Fruit fly (Drosophila melanogaster) whole organism, wandering third instar larva: Measurements from ENCODE around the gene CG43342.

Experiments
- Abd-B ChIP-seq: fragments of >200 bp; optimal IDR thresholded peaks from 2 replicates; lab custom pipeline; 2017; ENCODE audit warnings: missing biosample characterization, missing genetic modification characterization
- CG32264 ChIP-seq: fragments of 200-800 bp; sonication (Bioruptor generic); optimal IDR thresholded peaks from 2 replicates; lab custom pipeline; 2016; ENCODE audit warnings: missing biosample characterization, missing genetic modification characterization
- CG9705 ChIP-seq: fragments of 200-800 bp; sonication (Bioruptor generic); optimal IDR thresholded peaks from 2 replicates; lab custom pipeline; 2018; ENCODE audit warnings: missing biosample characterization, mild to moderate bottlenecking, missing genetic modification characterization
- CrebA ChIP-seq: fragments of 200-800 bp; sonication (Bioruptor generic); optimal IDR thresholded peaks from 2 replicates; lab custom pipeline; 2016; ENCODE audit warnings: missing biosample characterization, mild to moderate bottlenecking, missing genetic modification characterization, borderline replicate concordance
- Dif ChIP-seq: fragments of 200-275, 200-300 bp; sonication (Bioruptor generic); optimal IDR thresholded peaks from 2 replicates; lab custom pipeline; 2018; ENCODE audit warnings: missing biosample characterization, missing genetic modification characterization; ENCODE audit not compliant: partially characterized antibody
- GATAd ChIP-seq: sonication (Bioruptor generic); optimal IDR thresholded peaks from 2 replicates; lab custom pipeline; 2016; ENCODE audit warnings: missing biosample characterization, missing genetic modification characterization
- Hnf4 ChIP-seq: fragments of 200-800 bp; sonication (Bioruptor generic); optimal IDR thresholded peaks from 2 replicates; lab custom pipeline; 2016; ENCODE audit warnings: missing biosample characterization, mild to moderate bottlenecking, missing genetic modification characterization
- Hr83 ChIP-seq: fragments of 200-300 bp; sonication (Bioruptor generic); optimal IDR thresholded peaks from 2 replicates; lab custom pipeline; 2016; ENCODE audit warnings: missing biosample characterization, mild to moderate bottlenecking, missing genetic modification characterization, moderate library complexity; ENCODE audit not compliant: poor library complexity, severe bottlenecking
- Mio ChIP-seq: sonication (Bioruptor generic); optimal IDR thresholded peaks from 2 replicates; lab custom pipeline; 2016; ENCODE audit warnings: missing biosample characterization, missing genetic modification characterization
- Myc ChIP-seq: fragments of >200 bp; optimal IDR thresholded peaks from 2 replicates; lab custom pipeline; 2017
- N ChIP-seq: fragments of >200 bp; optimal IDR thresholded peaks from 2 replicates; lab custom pipeline; 2018; ENCODE audit warnings: missing biosample characterization, missing external identifiers, missing genetic modification characterization
- OdsH ChIP-seq: fragments of 200-800 bp; sonication (Bioruptor generic); optimal IDR thresholded peaks from 2 replicates; lab custom pipeline; 2016; ENCODE audit warnings: missing biosample characterization, mild to moderate bottlenecking, missing genetic modification characterization
- Sp1 ChIP-seq: fragments of 200-800 bp; sonication (Bioruptor generic); optimal IDR thresholded peaks from 3 replicates; lab custom pipeline; 2019; ENCODE audit warnings: missing biosample characterization, mild to moderate bottlenecking, missing genetic modification characterization, moderate library complexity
- brk ChIP-seq: fragments of 200-800 bp; sonication (Bioruptor generic); optimal IDR thresholded peaks from 2 replicates; lab custom pipeline; 2016; ENCODE audit warnings: missing biosample characterization, mild to moderate bottlenecking, missing genetic modification characterization
- dl ChIP-seq, 2 experiments: fragments of 175-275, 200-275 bp in 1 of 2; fragments of 200-275 bp in 1 of 2; sonication (Bioruptor generic); optimal IDR thresholded peaks; lab custom pipeline; 2018; ENCODE audit warnings: mild to moderate bottlenecking in 2 of 2, missing biosample characterization in 2 of 2, missing genetic modification characterization in 2 of 2, moderate library complexity in 2 of 2; ENCODE audit not compliant: partially characterized antibody in 2 of 2, insufficient read depth in 1 of 2
- dmrt93B ChIP-seq: fragments of 200-800 bp; sonication (Bioruptor generic); optimal IDR thresholded peaks from 2 replicates; lab custom pipeline; 2018; ENCODE audit warnings: missing biosample characterization, mild to moderate bottlenecking, missing genetic modification characterization
- dsf ChIP-seq: sonication (Bioruptor generic); optimal IDR thresholded peaks from 2 replicates; lab custom pipeline; 2016; ENCODE audit warnings: missing biosample characterization, missing genetic modification characterization, borderline replicate concordance
- ey ChIP-seq: fragments of 200-800 bp; sonication (Bioruptor generic); optimal IDR thresholded peaks from 2 replicates; lab custom pipeline; 2016; ENCODE audit warnings: missing biosample characterization, missing genetic modification characterization
- foxo ChIP-seq, 2 experiments: fragments of 200-800 bp; sonication (Bioruptor generic); optimal IDR thresholded peaks; 2 replicates in 1 of 2; 3 replicates in 1 of 2; lab custom pipeline; 2016 to 2017; ENCODE audit warnings: missing biosample characterization in 2 of 2, missing genetic modification characterization in 2 of 2
- fru ChIP-seq: fragments of 200-800 bp; sonication (Bioruptor generic); optimal IDR thresholded peaks from 3 replicates; lab custom pipeline; 2016; ENCODE audit warnings: missing biosample characterization, mild to moderate bottlenecking, missing genetic modification characterization
- h ChIP-seq: fragments of 200-800 bp; sonication (Bioruptor generic); optimal IDR thresholded peaks from 3 replicates; lab custom pipeline; 2016; ENCODE audit warnings: missing biosample characterization, mild to moderate bottlenecking, missing genetic modification characterization
- jim ChIP-seq: fragments of 175-275, 200-325 bp; sonication (Bioruptor generic); optimal IDR thresholded peaks from 2 replicates; lab custom pipeline; 2016; ENCODE audit warnings: missing biosample characterization, mild to moderate bottlenecking, missing genetic modification characterization
- lola ChIP-seq: fragments of >200 bp; optimal IDR thresholded peaks from 2 replicates; lab custom pipeline; 2017; ENCODE audit warnings: missing biosample characterization, missing genetic modification characterization
- pan ChIP-seq: fragments of >200 bp; optimal IDR thresholded peaks from 2 replicates; lab custom pipeline; 2017
- psq ChIP-seq: fragments of 200-800 bp; sonication (Bioruptor generic); optimal IDR thresholded peaks from 3 replicates; lab custom pipeline; 2017; ENCODE audit warnings: missing biosample characterization, mild to moderate bottlenecking, missing genetic modification characterization, moderate library complexity
- sage ChIP-seq: fragments of 200-800 bp; sonication (Bioruptor generic); optimal IDR thresholded peaks from 2 replicates; lab custom pipeline; 2016; ENCODE audit warnings: missing biosample characterization, mild to moderate bottlenecking, missing genetic modification characterization
- tai ChIP-seq: sonication (Bioruptor generic); optimal IDR thresholded peaks from 2 replicates; lab custom pipeline; 2016; ENCODE audit warnings: missing biosample characterization, missing genetic modification characterization
- usp ChIP-seq: fragments of >200 bp; optimal IDR thresholded peaks from 2 replicates; lab custom pipeline; 2017; ENCODE audit warnings: missing biosample characterization, missing genetic modification characterization
- woc ChIP-seq: sonication (Bioruptor generic); optimal IDR thresholded peaks from 2 replicates; lab custom pipeline; 2016; ENCODE audit warnings: missing biosample characterization, mild to moderate bottlenecking, missing genetic modification characterization

The CG43342 gene

dm6 chr3R:22368777-22369214, 12.3 kb upstream of the CG43342 start (continued):
- no peak for TF ChIP-seq Mio (GFP tag; lab: Kevin White, UChicago)
- TF ChIP-seq ey (GFP tag; lab: Kevin White, UChicago): peak; percentile 60
- TF ChIP-seq fru (GFP tag; lab: Kevin White, UChicago): peak; percentile 83
- no peak for TF ChIP-seq pan (lab: Kevin White, UChicago)
- TF ChIP-seq sage: peak; percentile 30
- no peak for TF ChIP-seq Hr83 (GFP tag; lab: Kevin White, UChicago)
- TF ChIP-seq brk (GFP tag; lab: Kevin White, UChicago): no peak
- no peak for TF ChIP-seq CG9705 (GFP tag; lab: Kevin White, UChicago)
- TF ChIP-seq psq (GFP tag; lab: Kevin White, UChicago): peak; percentile 67
- TF ChIP-seq usp (GFP tag; lab: Kevin White, UChicago): no peak

- TF ChIP-seq tai: no peak
- no peak for TF ChIP-seq foxo (GFP tag; optimal IDR thresholded peaks at IDR 0.05; lab: Kevin White, UChicago)
- no peak for TF ChIP-seq sage
- TF ChIP-seq Sp1: no peak
- no peak for TF ChIP-seq h (GFP tag; lab: Kevin White, UChicago)
- no peak for TF ChIP-seq dsf (GFP tag; lab: Kevin White, UChicago)
Measured at dm6 chr3R:22372535-22372934, 8.6 kb upstream of the CG43342 start, which contains the start of gene CG7069. TSS of gene CG7069 (plus strand) at chr3R:22372835.

dm6 chr3R:22375674-22376073, 5.5 kb upstream of the CG43342 start, which contains the start of gene CG18596:
TSS of gene CG18596 (plus strand) at chr3R:22375923.
- TF ChIP-seq Myc (lab: Kevin White, UChicago) (peak; percentile 77), Dif (GFP tag; lab: Kevin White, UChicago) (no peak)

dm6 chr3R:22379942-22380341, 1.2 kb upstream of the CG43342 start, which contains the start of gene CG34149:
TSS of gene CG34149 (plus strand) at chr3R:22380128.
- no peak for TF ChIP-seq dmrt93B (GFP tag; lab: Kevin White, UChicago)
- no peak for TF ChIP-seq CG32264
- TF ChIP-seq Dif (GFP tag; lab: Kevin White, UChicago): no peak
- no peak for TF ChIP-seq jim (GFP tag; lab: Kevin White, UChicago)
- TF ChIP-seq woc: no peak
- no peak for TF ChIP-seq foxo (GFP tag; optimal IDR thresholded peaks at IDR 0.05; lab: Kevin White, UChicago)
- TF ChIP-seq Hnf4 (GFP tag; lab: Kevin White, UChicago): no peak
- TF ChIP-seq psq (GFP tag; lab: Kevin White, UChicago): no peak
- no peak for TF ChIP-seq dsf (GFP tag; lab: Kevin White, UChicago)
- no peak for TF ChIP-seq OdsH (GFP tag; lab: Kevin White, UChicago)
- no peak for TF ChIP-seq Abd-B (GFP tag; lab: Kevin White, UChicago)
- TF ChIP-seq lola (GFP tag; lab: Kevin White, UChicago): no peak
- TF ChIP-seq dl (GFP tag; optimal IDR thresholded peaks at IDR 0.05; lab: Kevin White, UChicago; ENCODE audit: insufficient read depth in 1 of 2, partially characterized antibody in 2 of 2): no peak

dm6 chr3R:22381735-22382134, 595 bp downstream of the CG43342 start, which contains the start of gene Gpdh3:
TSS of gene Gpdh3 (plus strand) at chr3R:22382035.
- TF ChIP-seq h (GFP tag; lab: Kevin White, UChicago) (no peak), woc (no peak), CrebA (GFP tag; lab: Kevin White, UChicago) (no peak), N (GFP tag; lab: Kevin White, UChicago) (no peak), Mio (GFP tag; lab: Kevin White, UChicago) (no peak), lola (GFP tag; lab: Kevin White, UChicago) (no peak), Sp1 (no peak), OdsH (GFP tag; lab: Kevin White, UChicago) (no peak), Myc (lab: Kevin White, UChicago) (no peak), dsf (GFP tag; lab: Kevin White, UChicago) (no peak), psq (GFP tag; lab: Kevin White, UChicago) (no peak), GATAd (GFP tag; lab: Kevin White, UChicago) (no peak), Hnf4 (GFP tag; lab: Kevin White, UChicago) (no peak)
